Worm (Caenorhabditis elegans): ENCODE results near the gene pnc-2.

The pnc-2 gene

DNA sequence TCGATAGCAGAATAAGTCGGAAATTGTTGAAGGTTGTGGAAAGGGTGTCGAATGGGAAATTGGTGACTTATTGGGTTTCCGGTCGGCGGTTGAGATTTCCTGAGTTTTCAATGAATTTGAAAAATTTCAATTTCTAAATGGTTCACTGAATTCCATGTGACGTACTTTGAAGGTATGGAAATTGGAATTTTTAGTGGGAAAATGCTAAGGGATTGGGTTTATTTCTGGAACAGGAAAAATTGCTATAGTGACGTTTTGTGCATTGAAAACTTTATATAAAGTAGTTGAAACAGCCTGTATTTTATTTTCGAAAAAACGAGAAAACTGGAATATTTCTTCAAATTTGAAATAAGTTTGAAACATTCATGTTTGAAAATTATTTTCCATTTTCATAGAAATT lies at the start of gene pnc-2:
TSS of gene pnc-2 (minus strand) at position 101 of the 400 bp plus-strand sequence.
- TF ChIP-seq C38D4.7 (GFP tag; optimal IDR thresholded peaks at IDR 0.05), result no peak
- TF ChIP-seq pqm-1 (tag; optimal IDR thresholded peaks at IDR 0.05), result no peak
- TF ChIP-seq ttx-3 (tag; optimal IDR thresholded peaks at IDR 0.05), result no peak
- TF ChIP-seq lim-6 (tag; optimal IDR thresholded peaks at IDR 0.05), result no peak
- no peak for TF ChIP-seq hlh-13 (GFP tag; optimal IDR thresholded peaks at IDR 0.05)
- TF ChIP-seq syd-9 (tag; optimal IDR thresholded peaks at IDR 0.05), result no peak
- TF ChIP-seq fkh-6 (tag; optimal IDR thresholded peaks at IDR 0.05), result no peak
- no peak for TF ChIP-seq K09A11.1 (tag; optimal IDR thresholded peaks at IDR 0.05; ENCODE audit: insufficient read depth)
- no peak for TF ChIP-seq ztf-16 (tag; optimal IDR thresholded peaks at IDR 0.05)
- TF ChIP-seq dmd-4 (tag; optimal IDR thresholded peaks at IDR 0.05; ENCODE audit: borderline replicate concordance), result no peak
- no peak for TF ChIP-seq hlh-6 (tag; optimal IDR thresholded peaks at IDR 0.05)
- TF ChIP-seq pha-4 (tag; optimal IDR thresholded peaks at IDR 0.05), result no peak
- no peak for TF ChIP-seq pax-1 (tag; optimal IDR thresholded peaks at IDR 0.05)
- TF ChIP-seq nhr-232 (tag; optimal IDR thresholded peaks at IDR 0.05), result no peak
- no peak for TF ChIP-seq C08G9.2 (tag; optimal IDR thresholded peaks at IDR 0.05)
- TF ChIP-seq sox-4 (tag; optimal IDR thresholded peaks at IDR 0.05), result no peak

DNA sequence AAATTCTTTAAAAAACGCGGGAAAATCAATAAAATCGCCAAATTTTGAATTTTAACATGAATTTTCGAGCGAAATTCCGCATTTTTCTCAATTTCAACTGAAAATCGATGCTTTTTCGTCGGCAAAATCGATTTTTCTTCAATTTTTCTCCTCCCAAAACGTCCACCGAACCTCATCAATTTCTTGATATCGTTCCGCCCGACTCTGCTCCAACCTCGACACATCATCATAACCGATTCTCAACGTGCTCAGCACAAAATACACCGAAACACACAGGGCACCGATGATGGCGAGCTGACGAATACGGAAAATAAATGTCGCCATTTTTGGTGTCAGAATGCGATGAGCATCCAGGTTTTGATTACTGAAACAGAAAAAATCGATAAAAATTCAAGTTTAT lies 49.1 kb upstream of the pnc-2 start, which contains the start of gene Y41E3.1:
TSS of gene Y41E3.1 (minus strand) at position 324 of the 400 bp plus-strand sequence.
- no peak for TF ChIP-seq sox-4 (tag; optimal IDR thresholded peaks at IDR 0.05)
- TF ChIP-seq tbx-2 (tag; optimal IDR thresholded peaks at IDR 0.05), result no peak
- no peak for TF ChIP-seq F13H6.1 (tag; optimal IDR thresholded peaks at IDR 0.05)
- TF ChIP-seq lim-6 (tag; optimal IDR thresholded peaks at IDR 0.05), result no peak
- no peak for TF ChIP-seq ceh-14 (tag; optimal IDR thresholded peaks at IDR 0.05)
- no peak for TF ChIP-seq ttx-3 (tag; optimal IDR thresholded peaks at IDR 0.05)
- TF ChIP-seq zip-5 (tag; optimal IDR thresholded peaks at IDR 0.05), result no peak
- no peak for TF ChIP-seq K02D7.2 (tag; optimal IDR thresholded peaks at IDR 0.05)
- no peak for TF ChIP-seq nhr-232 (tag; optimal IDR thresholded peaks at IDR 0.05)
- TF ChIP-seq tbx-7 (tag; optimal IDR thresholded peaks at IDR 0.05), result no peak
- no peak for TF ChIP-seq pha-4 (tag; optimal IDR thresholded peaks at IDR 0.05)
- no peak for TF ChIP-seq nfya-1 (tag; optimal IDR thresholded peaks at IDR 0.05)
- no peak for TF ChIP-seq fax-1 (tag; optimal IDR thresholded peaks at IDR 0.05)

DNA sequence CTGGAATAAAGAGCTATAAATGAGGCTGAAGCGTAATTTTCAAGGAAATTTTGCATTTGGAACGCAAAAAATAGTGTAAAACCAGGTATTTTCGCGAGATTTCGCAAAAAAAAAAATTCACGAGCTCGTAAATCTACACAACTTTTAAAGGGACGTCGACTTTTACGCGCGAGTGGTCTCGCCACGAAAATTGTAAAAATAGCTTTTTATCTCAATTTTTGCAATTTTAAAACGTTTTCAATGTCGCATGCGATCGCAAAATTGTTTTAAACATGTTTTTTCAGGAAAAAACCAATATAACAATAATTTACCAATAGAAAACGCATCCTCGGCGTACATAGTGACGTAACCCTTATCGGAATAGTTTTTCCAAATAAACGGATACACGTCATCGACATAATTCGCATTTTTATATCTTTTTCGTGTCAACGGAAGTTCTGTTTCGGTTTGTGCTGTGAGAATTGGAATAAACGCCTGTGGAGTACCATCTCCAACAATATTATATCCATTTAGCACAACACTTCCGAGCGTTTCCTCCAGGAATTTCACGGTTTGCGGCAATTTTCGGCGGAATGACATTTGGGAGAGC lies 47.3 kb upstream of the pnc-2 start:
- TF ChIP-seq ceh-2 (tag; optimal IDR thresholded peaks at IDR 0.05) (no peak), ceh-22 (tag; optimal IDR thresholded peaks at IDR 0.05) (no peak), ama-1 (optimal IDR thresholded peaks at IDR 0.05) (peak; percentile 44), Y22D7AL.16 (tag; optimal IDR thresholded peaks at IDR 0.05) (no peak), elt-4 (tag; optimal IDR thresholded peaks at IDR 0.05) (no peak), nfya-1 (tag; optimal IDR thresholded peaks at IDR 0.05) (no peak), mec-3 (tag; optimal IDR thresholded peaks at IDR 0.05; ENCODE audit: borderline replicate concordance) (no peak), ceh-24 (tag; optimal IDR thresholded peaks at IDR 0.05) (no peak), elt-2 (tag; optimal IDR thresholded peaks at IDR 0.05) (peak; percentile 14)

DNA sequence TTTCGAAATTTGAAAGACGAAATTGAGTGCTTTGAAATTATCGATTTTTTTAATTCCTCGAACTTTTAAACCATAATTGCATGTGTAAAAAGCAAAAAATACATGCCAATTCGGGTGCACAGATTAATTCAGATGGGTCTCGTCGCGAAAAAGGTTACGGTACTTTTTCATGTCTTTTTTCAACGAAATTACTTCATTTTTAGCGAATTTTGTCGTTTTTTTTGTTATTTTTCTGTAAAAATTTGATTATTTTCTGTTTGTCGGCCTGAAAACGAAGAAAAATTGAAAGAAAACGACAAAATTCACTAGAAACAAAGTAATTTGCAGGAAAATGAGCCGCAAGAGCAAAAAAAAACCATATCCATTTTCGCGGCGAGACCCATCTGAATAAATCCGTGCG lies 45.4 kb upstream of the pnc-2 start:
- TF ChIP-seq gmeb-2 (tag; optimal IDR thresholded peaks at IDR 0.05) (no peak), F13H6.1 (tag; optimal IDR thresholded peaks at IDR 0.05) (no peak), ceh-30 (tag; optimal IDR thresholded peaks at IDR 0.05) (no peak)

DNA sequence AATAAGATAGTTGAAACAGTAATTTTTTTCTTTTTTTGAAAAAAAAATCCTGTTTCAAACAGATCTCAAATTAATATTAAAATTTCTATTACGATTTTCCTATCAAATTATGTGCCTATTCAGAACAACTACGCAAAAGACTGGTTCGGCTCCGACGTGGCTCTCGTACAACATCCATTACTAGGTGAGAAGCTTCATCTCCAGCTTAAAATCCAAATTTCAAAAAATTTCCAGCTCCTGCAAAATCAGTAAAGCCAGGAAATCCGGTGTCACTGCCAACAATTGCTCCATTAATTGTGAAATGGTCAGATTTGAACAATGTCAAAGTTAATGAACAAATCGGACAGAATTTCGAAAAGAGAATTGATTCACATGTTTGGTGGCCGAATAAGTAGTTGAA lies 44.3 kb upstream of the pnc-2 start:
- no peak for TF ChIP-seq hlh-13 (GFP tag; optimal IDR thresholded peaks at IDR 0.05)
- TF ChIP-seq nhr-232 (tag; optimal IDR thresholded peaks at IDR 0.05), result no peak
- TF ChIP-seq ceh-30 (tag; optimal IDR thresholded peaks at IDR 0.05), result no peak
